Fruit fly (Drosophila melanogaster): ENCODE measurements around the gene Lint-1.

- TF ChIP-seq CG30020 (tag; optimal IDR thresholded peaks at IDR 0.05) (no peak), TFAM (GFP tag; optimal IDR thresholded peaks at IDR 0.05) (no peak), pfk (GFP tag; optimal IDR thresholded peaks at IDR 0.05) (no peak), Hr51 (GFP tag; optimal IDR thresholded peaks at IDR 0.05) (no peak), CG13894 (tag; optimal IDR thresholded peaks at IDR 0.05) (no peak), CG14014 (GFP tag; IDR thresholded peaks at IDR 0.05) (no peak), ato (GFP tag; IDR thresholded peaks at IDR 0.05; ENCODE audit: partially characterized antibody) (no peak), CG8924 (tag; optimal IDR thresholded peaks at IDR 0.05) (no peak), hkb (optimal IDR thresholded peaks at IDR 0.05) (no peak), hkb (GFP tag; IDR thresholded peaks at IDR 0.05) (no peak), Fer2 (tag; optimal IDR thresholded peaks at IDR 0.05) (no peak), kay (GFP tag; optimal IDR thresholded peaks at IDR 0.05) (no peak), CG17328 (GFP tag; IDR thresholded peaks at IDR 0.05) (no peak)
Observed at dm6 chrX:11170578-11170977, 21.5 kb downstream of the Lint-1 start, which contains the start of gene CG1394.

Measured in whole organism, embryonic.